Fruit fly (Drosophila melanogaster): Measurements from ENCODE around the gene Lip1.

The Lip1 gene

DNA sequence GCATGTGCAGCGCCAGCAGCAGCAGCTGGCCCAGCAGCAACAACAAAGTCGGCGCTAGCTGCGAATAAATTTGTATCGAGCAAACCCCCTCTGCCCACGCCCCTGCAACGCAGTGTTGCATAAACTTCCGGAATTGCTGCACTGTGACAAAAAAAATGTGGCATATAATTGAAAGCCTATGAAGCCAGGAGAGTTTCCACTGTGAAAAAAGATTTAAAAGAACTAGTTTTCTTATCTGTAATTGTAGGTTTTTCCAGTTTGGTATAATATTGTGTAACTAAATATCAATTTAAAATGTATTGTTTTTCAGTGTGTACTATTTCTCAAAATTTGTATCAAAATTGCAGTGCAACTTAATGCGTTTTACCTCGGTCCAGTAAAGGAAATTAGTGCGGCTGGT, 46.9 kb upstream of the Lip1 start (continued):
- TF ChIP-seq CG2116 (GFP tag; optimal IDR thresholded peaks at IDR 0.05) = peak; percentile 3
- TF ChIP-seq fru (optimal IDR thresholded peaks at IDR 0.05) = no peak
- no peak for TF ChIP-seq B-H2 (GFP tag; optimal IDR thresholded peaks at IDR 0.05)
- no peak for TF ChIP-seq CG17385 (GFP tag; optimal IDR thresholded peaks at IDR 0.05)
- no peak for TF ChIP-seq cad (GFP tag; optimal IDR thresholded peaks at IDR 0.05)
- TF ChIP-seq Deaf1 (tag; optimal IDR thresholded peaks at IDR 0.05) = no peak
- TF ChIP-seq CG2889 (GFP tag; IDR thresholded peaks at IDR 0.05) = no peak
- no peak for TF ChIP-seq da (GFP tag; optimal IDR thresholded peaks at IDR 0.05)
- TF ChIP-seq Rfx (GFP tag; IDR thresholded peaks at IDR 0.05) = no peak
- TF ChIP-seq slbo (GFP tag; IDR thresholded peaks at IDR 0.05) = no peak
- no peak for TF ChIP-seq maf-S (GFP tag; optimal IDR thresholded peaks at IDR 0.05)
- no peak for TF ChIP-seq Dll (GFP tag; IDR thresholded peaks at IDR 0.05; ENCODE audit: partially characterized antibody)
- TF ChIP-seq CG6854 (GFP tag; optimal IDR thresholded peaks at IDR 0.05) = no peak
- no peak for TF ChIP-seq peb (GFP tag; IDR thresholded peaks at IDR 0.05)
- TF ChIP-seq CG10209 (GFP tag; optimal IDR thresholded peaks at IDR 0.05) = no peak
- TF ChIP-seq Dref (GFP tag; IDR thresholded peaks at IDR 0.05) = no peak
- no peak for TF ChIP-seq exex (tag; optimal IDR thresholded peaks at IDR 0.05)
- TF ChIP-seq CG8290 (GFP tag; optimal IDR thresholded peaks at IDR 0.05) = no peak
- no peak for TF ChIP-seq CG8290 (tag; optimal IDR thresholded peaks at IDR 0.05)
- TF ChIP-seq sisA (GFP tag; IDR thresholded peaks at IDR 0.05) = peak; percentile 40; the same call in 1 of the 2 replicates
- TF ChIP-seq D (optimal IDR thresholded peaks at IDR 0.05) = no peak
- no peak for TF ChIP-seq D (GFP tag; optimal IDR thresholded peaks at IDR 0.05)
- no peak for TF ChIP-seq amos (GFP tag; IDR thresholded peaks at IDR 0.05; ENCODE audit: partially characterized antibody)
- peak; percentile 49; the same call in 1 of the 2 replicates for TF ChIP-seq Xrp1 (GFP tag; IDR thresholded peaks at IDR 0.05)
- no peak for TF ChIP-seq dmrt11E (tag; optimal IDR thresholded peaks at IDR 0.05)
- no peak for TF ChIP-seq salm (tag; optimal IDR thresholded peaks at IDR 0.05)
- TF ChIP-seq HmgD (GFP tag; optimal IDR thresholded peaks at IDR 0.05) = no peak
- TF ChIP-seq CG12104 (GFP tag; optimal IDR thresholded peaks at IDR 0.05) = no peak
- no peak for TF ChIP-seq Lpt (GFP tag; optimal IDR thresholded peaks at IDR 0.05)
- no peak for TF ChIP-seq MBD-R2 (GFP tag; IDR thresholded peaks at IDR 0.05)
- no peak for TF ChIP-seq CG6272 (GFP tag; IDR thresholded peaks at IDR 0.05)
- TF ChIP-seq chn (GFP tag; optimal IDR thresholded peaks at IDR 0.05) = no peak
- TF ChIP-seq H15 (GFP tag; IDR thresholded peaks at IDR 0.05) = 0 out of 3 replicates have a peak, but pooled peaks have one; percentile 30
- no peak for TF ChIP-seq lilli (GFP tag; optimal IDR thresholded peaks at IDR 0.05)
- no peak for TF ChIP-seq CG9609 (GFP tag; optimal IDR thresholded peaks at IDR 0.05)
- peak; percentile 26 for TF ChIP-seq Blimp-1 (GFP tag; optimal IDR thresholded peaks at IDR 0.05)
- no peak for TF ChIP-seq wdn (GFP tag; IDR thresholded peaks at IDR 0.05)
- no peak for TF ChIP-seq cato (GFP tag; optimal IDR thresholded peaks at IDR 0.05; ENCODE audit: borderline replicate concordance)
- no peak for TF ChIP-seq gfzf (GFP tag; optimal IDR thresholded peaks at IDR 0.05)
- TF ChIP-seq knrl (GFP tag; IDR thresholded peaks at IDR 0.05; ENCODE audit: partially characterized antibody) = no peak
- peak; percentile 20 for TF ChIP-seq CG4424 (GFP tag; optimal IDR thresholded peaks at IDR 0.05)
- no peak for TF ChIP-seq Six4 (GFP tag; optimal IDR thresholded peaks at IDR 0.05)
- no peak for TF ChIP-seq HmgZ (tag; optimal IDR thresholded peaks at IDR 0.05)
- TF ChIP-seq esg (GFP tag; conservative IDR thresholded peaks at IDR 0.05) = no peak; the same call in 1 of the 2 replicates
- TF ChIP-seq Optix (GFP tag; IDR thresholded peaks at IDR 0.05) = no peak
- TF ChIP-seq Meics (GFP tag; optimal IDR thresholded peaks at IDR 0.05) = no peak
- TF ChIP-seq CG2712 (tag; optimal IDR thresholded peaks at IDR 0.05) = peak; percentile 14
- no peak for TF ChIP-seq Side (GFP tag; optimal IDR thresholded peaks at IDR 0.05)
- no peak for TF ChIP-seq sob (GFP tag; IDR thresholded peaks at IDR 0.05)
- TF ChIP-seq CG17359 (tag; optimal IDR thresholded peaks at IDR 0.05) = peak; percentile 40
- TF ChIP-seq CG17328 (GFP tag; IDR thresholded peaks at IDR 0.05) = peak; percentile 23; the same call in 1 of the 2 replicates
- TF ChIP-seq gce (GFP tag; IDR thresholded peaks at IDR 0.05) = no peak
